Worm (Caenorhabditis elegans) whole organism, L2 larva: ENCODE measurements around the gene C12D5.4.

ENCODE experiments used
- C34F6.9 ChIP-seq: fragments of 150-350 bp; optimal IDR thresholded peaks from 2 replicates; lab custom pipeline; 2014; ENCODE audit warnings: missing biosample characterization, missing genetic modification characterization
- F13H6.1 ChIP-seq: sonication (generic microtip); optimal IDR thresholded peaks from 2 replicates; lab custom pipeline; 2016; ENCODE audit warnings: missing genetic modification characterization, missing compliant biosample characterization
- R02D3.7 ChIP-seq: fragments of 150-350 bp; optimal IDR thresholded peaks from 2 replicates; lab custom pipeline; 2014; ENCODE audit warnings: missing biosample characterization, missing genetic modification characterization
- alr-1 ChIP-seq: fragments of 150-350 bp; optimal IDR thresholded peaks from 2 replicates; lab custom pipeline; 2014; ENCODE audit warnings: missing biosample characterization, missing genetic modification characterization
- aly-2 ChIP-seq: fragments of 150-350 bp; optimal IDR thresholded peaks from 2 replicates; lab custom pipeline; 2014; ENCODE audit warnings: missing biosample characterization, missing genetic modification characterization
- ama-1 ChIP-seq: fragments of 150-350 bp; optimal IDR thresholded peaks from 2 replicates; lab custom pipeline; 2018; ENCODE audit warnings: inconsistent platforms
- blmp-1 ChIP-seq: sonication (generic microtip); optimal IDR thresholded peaks from 2 replicates; lab custom pipeline; 2017; ENCODE audit warnings: missing genetic modification characterization, mild to moderate bottlenecking, missing compliant biosample characterization, antibody characterized with exemption, moderate library complexity; ENCODE audit not compliant: insufficient read depth
- ceh-16 ChIP-seq: fragments of 150-350 bp; optimal IDR thresholded peaks from 2 replicates; lab custom pipeline; 2014; ENCODE audit warnings: missing biosample characterization, missing genetic modification characterization
- ceh-82 ChIP-seq: fragments of 150-350 bp; optimal IDR thresholded peaks from 2 replicates; lab custom pipeline; 2014; ENCODE audit warnings: missing biosample characterization, missing genetic modification characterization
- crh-2 ChIP-seq: sonication (generic microtip); optimal IDR thresholded peaks from 2 replicates; lab custom pipeline; 2017; ENCODE audit warnings: missing biosample characterization, missing genetic modification characterization
- dmd-4 ChIP-seq: sonication (generic microtip); optimal IDR thresholded peaks from 2 replicates; lab custom pipeline; 2017; ENCODE audit warnings: missing biosample characterization, missing genetic modification characterization
- egl-27 ChIP-seq: sonication (generic microtip); optimal IDR thresholded peaks from 3 replicates; lab custom pipeline; 2017; ENCODE audit warnings: missing biosample characterization, missing genetic modification reagents, missing genetic modification characterization
- elt-1 ChIP-seq: fragments of 150-350 bp; optimal IDR thresholded peaks from 2 replicates; lab custom pipeline; 2014; ENCODE audit warnings: missing biosample characterization, missing genetic modification characterization
- elt-3 ChIP-seq: sonication (generic microtip); optimal IDR thresholded peaks from 2 replicates; lab custom pipeline; 2017; ENCODE audit warnings: missing biosample characterization, missing genetic modification characterization
- gmeb-1 ChIP-seq: fragments of 150-350 bp; optimal IDR thresholded peaks from 2 replicates; lab custom pipeline; 2014; ENCODE audit warnings: missing biosample characterization, missing genetic modification characterization
- lin-11 ChIP-seq: fragments of 150-350 bp; sonication (generic microtip); optimal IDR thresholded peaks from 2 replicates; lab custom pipeline; 2014; ENCODE audit warnings: missing biosample characterization, missing genetic modification characterization, inconsistent platforms, mixed read lengths
- lin-13 ChIP-seq: fragments of 150-350 bp; optimal IDR thresholded peaks from 2 replicates; lab custom pipeline; 2014; ENCODE audit warnings: missing biosample characterization, missing genetic modification reagents, missing genetic modification characterization
- lin-39 ChIP-seq: fragments of 150-350 bp; optimal IDR thresholded peaks from 2 replicates; lab custom pipeline; 2014; ENCODE audit warnings: missing biosample characterization, missing genetic modification reagents, missing genetic modification characterization
- lsy-2 ChIP-seq, 2 experiments: fragments of 150-350 bp in 1 of 2; sonication (generic microtip) in 1 of 2; optimal IDR thresholded peaks; 2 replicates each; lab custom pipeline; 2014 to 2017; ENCODE audit warnings: missing biosample characterization in 2 of 2, missing genetic modification characterization in 2 of 2
- mab-5 ChIP-seq: fragments of 150-350 bp; optimal IDR thresholded peaks from 2 replicates; lab custom pipeline; 2014; ENCODE audit warnings: missing biosample characterization, missing genetic modification characterization
- mdl-1 ChIP-seq, 2 experiments: fragments of 150-350 bp in 1 of 2; sonication (generic microtip) in 1 of 2; optimal IDR thresholded peaks; 2 replicates each; lab custom pipeline; 2017; ENCODE audit warnings: missing biosample characterization in 2 of 2, missing genetic modification characterization in 2 of 2
- nhr-10 ChIP-seq: sonication (generic microtip); optimal IDR thresholded peaks from 2 replicates; lab custom pipeline; 2017; ENCODE audit warnings: missing biosample characterization, missing genetic modification characterization
- nhr-11 ChIP-seq: fragments of 150-350 bp; optimal IDR thresholded peaks from 2 replicates; lab custom pipeline; 2014; ENCODE audit warnings: missing biosample characterization, missing genetic modification characterization
- nhr-12 ChIP-seq: fragments of 150-350 bp; optimal IDR thresholded peaks from 2 replicates; lab custom pipeline; 2014; ENCODE audit warnings: missing biosample characterization, missing genetic modification characterization
- nhr-129 ChIP-seq: fragments of 150-350 bp; optimal IDR thresholded peaks from 2 replicates; lab custom pipeline; 2014; ENCODE audit warnings: missing biosample characterization, missing genetic modification characterization
- nhr-21 ChIP-seq: fragments of 150-350 bp; optimal IDR thresholded peaks from 2 replicates; lab custom pipeline; 2014; ENCODE audit warnings: missing biosample characterization, missing genetic modification characterization
- nhr-23 ChIP-seq: fragments of 150-350 bp; optimal IDR thresholded peaks from 2 replicates; lab custom pipeline; 2014; ENCODE audit warnings: missing biosample characterization, missing genetic modification reagents, missing genetic modification characterization
- nhr-6 ChIP-seq: fragments of 150-350 bp; optimal IDR thresholded peaks from 2 replicates; lab custom pipeline; 2014; ENCODE audit warnings: missing biosample characterization, missing genetic modification characterization
- nhr-77 ChIP-seq: fragments of 150-350 bp; optimal IDR thresholded peaks from 2 replicates; lab custom pipeline; 2014; ENCODE audit warnings: missing biosample characterization, missing genetic modification characterization
- peb-1 ChIP-seq: fragments of 150-350 bp; optimal IDR thresholded peaks from 2 replicates; lab custom pipeline; 2014; ENCODE audit warnings: missing biosample characterization, missing genetic modification characterization
- sem-4 ChIP-seq: fragments of 150-350 bp; optimal IDR thresholded peaks from 2 replicates; lab custom pipeline; 2014; ENCODE audit warnings: missing biosample characterization, missing genetic modification reagents, missing genetic modification characterization
- skn-1 ChIP-seq: sonication (generic microtip); optimal IDR thresholded peaks from 2 replicates; lab custom pipeline; 2017; ENCODE audit warnings: missing biosample characterization, missing genetic modification characterization
- snpc-4 ChIP-seq: fragments of 150-350 bp; optimal IDR thresholded peaks from 2 replicates; lab custom pipeline; 2014; ENCODE audit warnings: missing biosample characterization, missing genetic modification characterization
- unc-39 ChIP-seq: fragments of 150-350 bp; optimal IDR thresholded peaks from 2 replicates; lab custom pipeline; 2014; ENCODE audit warnings: missing biosample characterization, missing genetic modification characterization
- unc-55 ChIP-seq: fragments of 150-350 bp; sonication (generic microtip); optimal IDR thresholded peaks from 3 replicates; lab custom pipeline; 2014; ENCODE audit warnings: missing biosample characterization, missing genetic modification reagents, missing genetic modification characterization
- unc-62 ChIP-seq: fragments of 150-350 bp; optimal IDR thresholded peaks from 2 replicates; lab custom pipeline; 2014; ENCODE audit warnings: missing biosample characterization, missing genetic modification reagents, missing genetic modification characterization
- zag-1 ChIP-seq: fragments of 150-350 bp; optimal IDR thresholded peaks from 2 replicates; lab custom pipeline; 2014; ENCODE audit warnings: missing biosample characterization, missing genetic modification characterization
- ztf-1 ChIP-seq: fragments of 200-800 bp; sonication (Bioruptor generic); conservative IDR thresholded peaks from 2 replicates; pipeline ENCODE4 v1.3.6; 2022; ENCODE audit warnings: missing genetic modification characterization, missing compliant biosample characterization
- ztf-11 ChIP-seq: sonication (generic microtip); optimal IDR thresholded peaks from 2 replicates; lab custom pipeline; 2017; ENCODE audit warnings: missing biosample characterization, missing genetic modification characterization
- ztf-4 ChIP-seq: fragments of 150-350 bp; optimal IDR thresholded peaks from 2 replicates; lab custom pipeline; 2014; ENCODE audit warnings: missing biosample characterization, missing genetic modification characterization

The C12D5.4 gene

ce11 chrV:7639787-7640186 lies 32.6 kb upstream of the C12D5.4 start, which contains the start of gene F07C4.10:
Gene F07C4.10, minus strand, starts transcription at chrV:7639887.
- TF ChIP-seq nhr-129 (tag; lab: Kevin White, UChicago) (no peak), nhr-77 (tag; lab: Kevin White, UChicago) (no peak), nhr-21 (no peak), ama-1 (lab: Kevin White, UChicago) (no peak), skn-1 (no peak), aly-2 (tag; lab: Kevin White, UChicago) (no peak), unc-39 (tag; lab: Kevin White, UChicago) (no peak), nhr-23 (tag; lab: Kevin White, UChicago) (no peak), unc-62 (GFP tag; lab: Kevin White, UChicago) (no peak), ceh-82 (tag; lab: Kevin White, UChicago) (no peak), lsy-2 (tag; optimal IDR thresholded peaks at IDR 0.05; lab: Kevin White, UChicago) (no peak), alr-1 (tag; lab: Kevin White, UChicago) (no peak), blmp-1 (no peak), peb-1 (tag; lab: Kevin White, UChicago) (no peak), ceh-16 (tag; lab: Kevin White, UChicago) (no peak), F13H6.1 (tag; lab: Kevin White, UChicago) (no peak)
- TF ChIP-seq, all 48 proteins: peak for 0

- TF ChIP-seq skn-1 (no peak), elt-3 (tag; lab: Kevin White, UChicago) (no peak), ztf-4 (tag; lab: Kevin White, UChicago) (no peak), lsy-2 (tag; optimal IDR thresholded peaks at IDR 0.05; lab: Kevin White, UChicago) (no peak), unc-62 (GFP tag; lab: Kevin White, UChicago) (no peak), nhr-12 (tag; lab: Kevin White, UChicago) (no peak), lin-11 (tag; lab: Kevin White, UChicago) (no peak)
Observed at ce11 chrV:7641718-7642117, 30.6 kb upstream of the C12D5.4 start.

- TF ChIP-seq zag-1 (tag; lab: Kevin White, UChicago), result no peak
- TF ChIP-seq nhr-11 (tag; lab: Kevin White, UChicago), result no peak
- TF ChIP-seq unc-39 (tag; lab: Kevin White, UChicago), result no peak
- no peak for TF ChIP-seq nhr-77 (tag; lab: Kevin White, UChicago)
- no peak for TF ChIP-seq nhr-129 (tag; lab: Kevin White, UChicago)
- no peak for TF ChIP-seq snpc-4 (tag; lab: Kevin White, UChicago)
- no peak for TF ChIP-seq crh-2 (tag; lab: Kevin White, UChicago)
- TF ChIP-seq ztf-11 (tag; lab: Kevin White, UChicago), result no peak
- TF ChIP-seq ztf-4 (tag; lab: Kevin White, UChicago), result no peak
- TF ChIP-seq elt-3 (tag; lab: Kevin White, UChicago), result no peak
Observed at ce11 chrV:7643416-7643815, 28.9 kb upstream of the C12D5.4 start, which contains the start of gene F07C4.11. Gene F07C4.11, minus strand, starts transcription at chrV:7643516.

- TF ChIP-seq ama-1 (lab: Kevin White, UChicago) (no peak), elt-1 (tag; lab: Kevin White, UChicago) (no peak), nhr-11 (tag; lab: Kevin White, UChicago) (no peak), blmp-1 (no peak), nhr-10 (tag; lab: Kevin White, UChicago) (no peak), unc-55 (no peak), mab-5 (no peak), skn-1 (no peak), nhr-6 (tag; lab: Kevin White, UChicago) (no peak)
Observed at ce11 chrV:7645454-7645853, 26.9 kb upstream of the C12D5.4 start, which contains the start of gene str-47. Gene str-47, plus strand, starts transcription at chrV:7645754.

- TF ChIP-seq crh-2 (tag; lab: Kevin White, UChicago) (no peak), ceh-82 (tag; lab: Kevin White, UChicago) (no peak), lin-13 (GFP tag; lab: Kevin White, UChicago) (no peak), sem-4 (no peak), nhr-23 (tag; lab: Kevin White, UChicago) (no peak), C34F6.9 (tag; lab: Kevin White, UChicago) (no peak), ama-1 (lab: Kevin White, UChicago) (no peak), ztf-1 (GFP tag; lab: Robert Waterston, UW) (no peak), alr-1 (tag; lab: Kevin White, UChicago) (no peak), egl-27 (tag; lab: Kevin White, UChicago) (no peak), mdl-1 (tag; optimal IDR thresholded peaks at IDR 0.05; lab: Kevin White, UChicago) (no peak), unc-62 (GFP tag; lab: Kevin White, UChicago) (no peak), dmd-4 (tag; lab: Kevin White, UChicago) (no peak), skn-1 (no peak), R02D3.7 (tag; lab: Kevin White, UChicago) (no peak), gmeb-1 (tag; lab: Kevin White, UChicago) (no peak), ztf-11 (tag; lab: Kevin White, UChicago) (no peak), nhr-77 (tag; lab: Kevin White, UChicago) (no peak), lin-39 (tag; lab: Kevin White, UChicago) (no peak), unc-39 (tag; lab: Kevin White, UChicago) (no peak)
- TF ChIP-seq, all 48 proteins: peak for 0
Observed at ce11 chrV:7647147-7647546, 25.2 kb upstream of the C12D5.4 start.
